Fruit fly (Drosophila melanogaster): ENCODE measurements around the gene SmydA-2.

DNA sequence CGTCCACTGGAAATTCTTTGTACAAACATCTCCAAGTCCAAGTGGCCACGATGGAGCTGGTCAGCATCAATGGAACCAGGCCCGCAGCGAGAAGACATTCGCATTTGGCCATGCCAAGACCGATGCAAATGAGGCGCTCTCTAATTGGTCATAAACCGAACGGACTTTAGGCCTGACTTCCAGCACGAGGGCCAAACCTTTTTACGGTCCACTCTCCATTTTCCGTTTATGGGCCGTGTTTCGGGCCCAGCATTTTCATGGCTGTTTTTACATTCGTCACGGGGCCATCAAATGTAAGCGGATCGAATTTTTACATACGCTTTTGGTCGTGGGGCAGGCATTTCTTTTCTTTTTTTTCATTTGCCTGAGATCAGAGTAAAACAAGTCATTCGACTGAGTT lies 13.4 kb downstream of the SmydA-2 start, which contains the start of gene CG34256:
- no peak for TF ChIP-seq CG8478 (optimal IDR thresholded peaks at IDR 0.05)
- no peak for TF ChIP-seq CTCF (optimal IDR thresholded peaks at IDR 0.05)

All from S2 (cell line).